Fruit fly (Drosophila melanogaster) whole organism, prepupa: Measurements from ENCODE around the gene CG10866.

Experiments used
- CG11294 ChIP-seq: fragments of 200-800 bp; sonication (Bioruptor generic); IDR thresholded peaks from 2 replicates; pipeline ENCODE4 v1.3.6; 2022; ENCODE audit warnings: missing biosample characterization, missing genetic modification characterization
- Met ChIP-seq: fragments of 200-800 bp; sonication (Bioruptor generic); optimal IDR thresholded peaks from 3 replicates; lab custom pipeline; 2016; ENCODE audit warnings: missing biosample characterization, missing genetic modification characterization
- topi ChIP-seq: fragments of 200-800 bp; sonication (Bioruptor generic); optimal IDR thresholded peaks from 3 replicates; lab custom pipeline; 2016; ENCODE audit warnings: missing biosample characterization, missing genetic modification characterization

dm6 chr3L:3980027-3980426 is 42.2 kb upstream of the CG10866 start:
- no peak for TF ChIP-seq topi
- no peak for TF ChIP-seq CG11294 (GFP tag; lab: Robert Waterston, UW)
- no peak for TF ChIP-seq Met (GFP tag; lab: Kevin White, UChicago)
